Worm (Caenorhabditis elegans): ENCODE results near the gene arcp-1.
A peak's percentile ranks its signal among the peaks of the same experiment; 100 is the strongest.

arcp-1 gene

ce11 chrIII:3726443-3726842 is 32.8 kb downstream of the arcp-1 start, which contains the start of gene gldi-5:
Gene gldi-5 (minus strand): TSS chrIII:3726500.
- TF ChIP-seq mdl-1 (tag; optimal IDR thresholded peaks at IDR 0.05) (no peak), lsy-12 (tag; optimal IDR thresholded peaks at IDR 0.05) (no peak), elt-3 (tag; optimal IDR thresholded peaks at IDR 0.05) (no peak), ceh-28 (tag; optimal IDR thresholded peaks at IDR 0.05) (no peak), elt-1 (tag; optimal IDR thresholded peaks at IDR 0.05) (no peak), tbx-2 (tag; optimal IDR thresholded peaks at IDR 0.05) (no peak), nhr-237 (tag; optimal IDR thresholded peaks at IDR 0.05) (no peak), nhr-23 (tag; optimal IDR thresholded peaks at IDR 0.05) (no peak), nhr-76 (tag; optimal IDR thresholded peaks at IDR 0.05) (no peak), jun-1 (tag; optimal IDR thresholded peaks at IDR 0.05) (no peak), egl-5 (tag; optimal IDR thresholded peaks at IDR 0.05) (no peak), sea-2 (GFP tag; optimal IDR thresholded peaks at IDR 0.05) (no peak)

- TF ChIP-seq nfya-1 (tag; optimal IDR thresholded peaks at IDR 0.05; ENCODE audit: insufficient read depth) (no peak), eor-1 (tag; optimal IDR thresholded peaks at IDR 0.05) (no peak), fkh-10 (GFP tag; optimal IDR thresholded peaks at IDR 0.05) (no peak), lsy-12 (tag; optimal IDR thresholded peaks at IDR 0.05) (no peak), jun-1 (tag; optimal IDR thresholded peaks at IDR 0.05) (no peak), elt-3 (tag; optimal IDR thresholded peaks at IDR 0.05) (no peak), nhr-67 (tag; optimal IDR thresholded peaks at IDR 0.05) (no peak), lin-39 (tag; optimal IDR thresholded peaks at IDR 0.05) (no peak), nhr-12 (tag; optimal IDR thresholded peaks at IDR 0.05) (no peak), lin-15B (tag; optimal IDR thresholded peaks at IDR 0.05) (no peak), hmg-11 (tag; optimal IDR thresholded peaks at IDR 0.05) (no peak), nhr-77 (tag; optimal IDR thresholded peaks at IDR 0.05) (no peak), egl-5 (tag; optimal IDR thresholded peaks at IDR 0.05) (no peak)
Observed at ce11 chrIII:3724880-3725279, 34.3 kb downstream of the arcp-1 start, which contains the start of gene C14B1.12. Gene C14B1.12 (minus strand): TSS chrIII:3724980.

DNA sequence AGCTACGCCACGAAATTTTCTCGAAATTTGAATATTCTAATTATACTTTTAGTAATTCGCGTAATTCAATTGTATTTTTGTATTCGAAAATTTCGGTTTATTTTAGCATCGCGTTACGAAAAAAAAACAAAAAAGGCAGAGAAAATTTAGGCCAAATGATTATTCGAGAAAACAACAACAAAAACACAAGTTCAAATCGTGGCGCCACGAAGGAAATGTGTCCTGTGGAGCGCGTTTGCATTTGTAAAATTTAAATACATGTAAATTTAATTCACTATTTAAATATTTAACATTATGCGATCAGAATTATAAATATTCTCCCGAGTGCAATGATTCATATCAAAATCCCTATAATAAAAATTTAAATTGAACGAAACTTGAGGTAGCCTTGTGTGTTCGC is 35.5 kb downstream of the arcp-1 start:
- TF ChIP-seq nhr-237 (tag; optimal IDR thresholded peaks at IDR 0.05): no peak

DNA sequence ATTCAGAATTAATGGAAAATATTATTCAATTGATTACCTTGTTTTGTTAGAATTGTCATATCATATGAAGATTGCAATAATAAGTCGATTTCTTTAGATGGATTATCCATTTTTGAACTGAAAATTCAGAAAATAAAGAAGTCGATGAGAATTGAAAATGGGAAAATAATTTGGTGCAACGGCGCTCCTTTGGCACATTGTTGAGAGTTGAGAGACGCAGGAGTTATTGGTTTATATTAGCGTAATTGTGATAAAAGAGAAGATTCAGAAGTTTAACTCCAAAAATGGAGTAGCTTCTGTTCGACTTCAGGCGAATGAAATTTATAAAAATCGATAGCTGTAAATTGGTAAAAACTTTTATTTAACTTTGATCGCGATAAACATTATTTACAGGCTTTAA is 39.6 kb downstream of the arcp-1 start, which contains the start of gene C14B1.8:
TSS of gene C14B1.8 (minus strand) at position 117 of the 400 bp plus-strand sequence.
- TF ChIP-seq nfya-1 (tag; optimal IDR thresholded peaks at IDR 0.05; ENCODE audit: insufficient read depth) (no peak), lin-15B (tag; optimal IDR thresholded peaks at IDR 0.05) (peak; percentile 51), nhr-43 (tag; optimal IDR thresholded peaks at IDR 0.05; ENCODE audit: poor library complexity, severe bottlenecking) (no peak), ZK546.5 (tag; optimal IDR thresholded peaks at IDR 0.05) (no peak)

- TF ChIP-seq ceh-16 (tag; optimal IDR thresholded peaks at IDR 0.05) (no peak), lsy-12 (tag; optimal IDR thresholded peaks at IDR 0.05) (no peak), ZK546.5 (tag; optimal IDR thresholded peaks at IDR 0.05) (no peak), daf-12 (tag; optimal IDR thresholded peaks at IDR 0.05) (no peak), ceh-28 (tag; optimal IDR thresholded peaks at IDR 0.05) (no peak), hmg-11 (tag; optimal IDR thresholded peaks at IDR 0.05) (peak; percentile 9), unc-62 (GFP tag; optimal IDR thresholded peaks at IDR 0.05) (no peak), unc-39 (tag; optimal IDR thresholded peaks at IDR 0.05) (no peak), nhr-11 (tag; optimal IDR thresholded peaks at IDR 0.05) (no peak), elt-2 (tag; optimal IDR thresholded peaks at IDR 0.05) (no peak), nhr-67 (tag; optimal IDR thresholded peaks at IDR 0.05) (no peak), nhr-76 (tag; optimal IDR thresholded peaks at IDR 0.05) (no peak), mdl-1 (tag; optimal IDR thresholded peaks at IDR 0.05) (no peak), R02D3.7 (tag; optimal IDR thresholded peaks at IDR 0.05) (peak; percentile 62), fos-1 (tag; optimal IDR thresholded peaks at IDR 0.05) (no peak)
Observed at ce11 chrIII:3716073-3716659, 43.0 kb downstream of the arcp-1 start.

DNA sequence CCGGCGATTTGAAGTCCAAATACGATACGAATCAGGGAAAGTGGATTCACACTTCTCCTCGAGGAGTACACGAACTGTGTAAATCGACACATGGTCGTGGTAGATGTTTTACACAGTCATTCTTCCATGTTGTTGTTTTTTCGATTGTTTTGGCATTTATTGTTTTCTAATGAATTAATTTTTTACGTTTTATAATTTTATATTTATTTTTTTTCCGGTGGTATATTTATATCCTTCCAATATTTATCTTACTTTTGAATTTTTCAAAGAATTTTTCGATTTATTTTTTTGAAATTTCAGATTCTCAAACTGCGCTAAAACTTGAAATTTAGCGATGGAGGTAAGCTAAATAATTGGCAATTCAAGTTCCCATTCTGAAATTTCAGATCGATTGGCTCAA is 46.0 kb downstream of the arcp-1 start, which contains the start of gene nrde-1:
TSS of gene nrde-1 (plus strand) at position 301 of the 400 bp plus-strand sequence.
- TF ChIP-seq lin-39 (tag; optimal IDR thresholded peaks at IDR 0.05) (no peak), nhr-28 (tag; optimal IDR thresholded peaks at IDR 0.05) (no peak), nhr-237 (tag; optimal IDR thresholded peaks at IDR 0.05) (no peak), nhr-43 (tag; optimal IDR thresholded peaks at IDR 0.05; ENCODE audit: poor library complexity, severe bottlenecking) (no peak)
